Worm (Caenorhabditis elegans) whole organism, L3 larva: ENCODE measurements around the gene cest-5.1.

Source experiments
- ZK546.5 ChIP-seq: sonication (generic microtip); optimal IDR thresholded peaks from 2 replicates; lab custom pipeline; 2017; ENCODE audit warnings: missing biosample characterization, missing genetic modification characterization
- ceh-82 ChIP-seq: fragments of 150-350 bp; optimal IDR thresholded peaks from 2 replicates; lab custom pipeline; 2014; ENCODE audit warnings: missing biosample characterization, missing genetic modification characterization
- elt-3 ChIP-seq, 3 experiments: fragments of 150-350 bp in 1 of 3; sonication (generic microtip) in 2 of 3; optimal IDR thresholded peaks; 2 replicates in 2 of 3; 4 replicates in 1 of 3; lab custom pipeline; 2014 to 2017; ENCODE audit warnings: missing biosample characterization in 3 of 3, missing genetic modification characterization in 3 of 3
- fos-1 ChIP-seq: fragments of 150-350 bp; optimal IDR thresholded peaks from 2 replicates; lab custom pipeline; 2014; ENCODE audit warnings: missing biosample characterization, missing genetic modification characterization
- mdl-1 ChIP-seq: fragments of 150-350 bp; optimal IDR thresholded peaks from 2 replicates; lab custom pipeline; 2014; ENCODE audit warnings: missing biosample characterization, missing genetic modification characterization
- nhr-12 ChIP-seq: fragments of 150-350 bp; optimal IDR thresholded peaks from 2 replicates; lab custom pipeline; 2014; ENCODE audit warnings: missing biosample characterization, missing genetic modification characterization
- nhr-76 ChIP-seq: fragments of 150-350 bp; sonication (generic microtip); optimal IDR thresholded peaks from 5 replicates; lab custom pipeline; 2014; ENCODE audit warnings: missing biosample characterization, missing genetic modification characterization
- nhr-77 ChIP-seq: fragments of 150-350 bp; optimal IDR thresholded peaks from 2 replicates; lab custom pipeline; 2014; ENCODE audit warnings: missing biosample characterization, missing genetic modification characterization
- sea-2 ChIP-seq: fragments of 150-350 bp; sonication (generic microtip); optimal IDR thresholded peaks from 4 replicates; lab custom pipeline; 2014; ENCODE audit warnings: missing biosample characterization, missing genetic modification reagents, missing genetic modification characterization
- skn-1 ChIP-seq: fragments of 150-350 bp; optimal IDR thresholded peaks from 2 replicates; lab custom pipeline; 2014; ENCODE audit warnings: missing biosample characterization, missing genetic modification characterization

DNA sequence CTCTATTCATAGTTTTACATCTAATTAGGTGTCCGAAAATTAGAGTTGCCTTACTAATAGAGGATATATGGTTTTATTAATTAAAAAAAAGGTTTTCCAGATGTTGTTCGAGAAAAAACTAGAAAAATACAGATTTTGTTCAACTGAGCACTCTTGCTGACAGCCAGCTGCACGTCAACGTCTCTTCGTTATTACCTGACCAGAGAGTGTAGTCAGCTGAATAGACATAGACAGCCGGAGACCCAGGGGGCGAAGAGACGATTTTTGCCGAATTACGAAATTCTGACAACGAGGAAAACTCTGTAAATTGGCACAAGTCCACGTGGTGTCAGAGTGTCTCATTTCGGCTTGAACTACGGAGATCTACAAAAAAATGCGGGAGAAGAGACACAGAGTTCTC lies 12.9 kb downstream of the cest-5.1 start:
- TF ChIP-seq fos-1 (tag; lab: Kevin White, UChicago) (no peak), elt-3 (tag; optimal IDR thresholded peaks at IDR 0.05; lab: Kevin White, UChicago) (no peak), skn-1 (tag; lab: Kevin White, UChicago) (no peak), ZK546.5 (tag; lab: Kevin White, UChicago) (no peak), mdl-1 (tag; lab: Kevin White, UChicago) (no peak), sea-2 (no peak), nhr-77 (no peak), ceh-82 (tag; lab: Kevin White, UChicago) (no peak), nhr-76 (no peak), nhr-12 (tag; lab: Kevin White, UChicago) (no peak)
